Fruit fly (Drosophila melanogaster): ENCODE results near the gene Atg16.

DNA sequence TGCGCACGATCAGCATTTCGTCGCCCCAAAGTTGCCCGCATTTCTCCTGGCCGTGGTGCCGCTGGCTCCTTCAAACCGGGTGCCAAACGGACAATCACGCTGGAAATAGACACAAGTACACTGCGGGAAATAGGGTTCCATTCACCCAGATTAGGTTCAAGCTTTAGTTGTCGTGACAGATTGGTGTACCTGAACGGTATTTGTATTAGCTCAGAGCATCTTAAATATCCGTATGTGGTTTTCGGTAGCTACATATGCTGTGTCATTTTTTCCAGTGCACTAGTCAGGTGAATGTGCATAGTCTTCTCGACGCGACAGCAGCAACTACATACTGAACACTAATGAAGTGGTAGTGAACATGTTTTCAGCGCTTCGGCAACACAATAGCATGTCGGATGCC is 12.2 kb upstream of the Atg16 start:
- TF ChIP-seq eg (GFP tag; IDR thresholded peaks at IDR 0.05), result peak; percentile 91
- no peak for TF ChIP-seq topi (GFP tag; optimal IDR thresholded peaks at IDR 0.05)
- no peak for TF ChIP-seq Eip93F (GFP tag; optimal IDR thresholded peaks at IDR 0.05)
- TF ChIP-seq Blimp-1 (GFP tag; optimal IDR thresholded peaks at IDR 0.05), result no peak
- no peak for TF ChIP-seq CG10631 (GFP tag; optimal IDR thresholded peaks at IDR 0.05)
- TF ChIP-seq salr (GFP tag; optimal IDR thresholded peaks at IDR 0.05), result peak in 1 of 2 experiments; percentile 65
- no peak for TF ChIP-seq CG8319 (GFP tag; optimal IDR thresholded peaks at IDR 0.05)
